Worm (Caenorhabditis elegans) whole organism, late embryonic: ENCODE results near the gene enu-3.5.
A peak's percentile ranks its signal among the peaks of the same experiment; 100 is the strongest.

Experiments used
- C08G9.2 ChIP-seq: sonication (generic microtip); optimal IDR thresholded peaks from 2 replicates; lab custom pipeline; 2016; ENCODE audit warnings: mild to moderate bottlenecking, missing genetic modification characterization, moderate library complexity, missing compliant biosample characterization
- F13H6.1 ChIP-seq: sonication (generic microtip); optimal IDR thresholded peaks from 2 replicates; lab custom pipeline; 2016; ENCODE audit warnings: missing genetic modification characterization, missing compliant biosample characterization
- K09A11.1 ChIP-seq: sonication (generic microtip); optimal IDR thresholded peaks from 2 replicates; lab custom pipeline; 2017; ENCODE audit warnings: antibody characterized with exemption, mild to moderate bottlenecking, missing genetic modification characterization, missing compliant biosample characterization; ENCODE audit not compliant: insufficient read depth
- T23F11.4 ChIP-seq: fragments of 200-800 bp; sonication (Bioruptor generic); optimal IDR thresholded peaks from 2 replicates; lab custom pipeline; 2018; ENCODE audit warnings: mild to moderate bottlenecking, missing genetic modification characterization, missing compliant biosample characterization
- ama-1 ChIP-seq: fragments of 150-350 bp; optimal IDR thresholded peaks from 2 replicates; lab custom pipeline; 2014
- ceh-48 ChIP-seq: sonication (generic microtip); optimal IDR thresholded peaks from 2 replicates; lab custom pipeline; 2016; ENCODE audit warnings: missing genetic modification characterization, inconsistent platforms, missing compliant biosample characterization
- ceh-6 ChIP-seq: fragments of 200-800 bp; sonication (Bioruptor generic); optimal IDR thresholded peaks from 2 replicates; lab custom pipeline; 2018; ENCODE audit warnings: mild to moderate bottlenecking, missing genetic modification characterization, missing compliant biosample characterization
- ceh-9 ChIP-seq: sonication (generic microtip); optimal IDR thresholded peaks from 2 replicates; lab custom pipeline; 2016; ENCODE audit warnings: mild to moderate bottlenecking, missing genetic modification characterization, inconsistent platforms, missing compliant biosample characterization
- che-1 ChIP-seq: sonication (generic microtip); optimal IDR thresholded peaks from 2 replicates; lab custom pipeline; 2016; ENCODE audit warnings: mild to moderate bottlenecking, missing genetic modification characterization, missing compliant biosample characterization
- dmd-4 ChIP-seq: sonication (generic microtip); optimal IDR thresholded peaks from 2 replicates; lab custom pipeline; 2016; ENCODE audit warnings: borderline replicate concordance, missing genetic modification characterization, missing compliant biosample characterization
- dve-1 ChIP-seq: sonication (generic microtip); optimal IDR thresholded peaks from 2 replicates; lab custom pipeline; 2017; ENCODE audit warnings: antibody characterized with exemption, mild to moderate bottlenecking, missing genetic modification characterization, missing compliant biosample characterization
- elt-2 ChIP-seq: sonication (generic microtip); optimal IDR thresholded peaks from 2 replicates; lab custom pipeline; 2016; ENCODE audit warnings: missing genetic modification reagents, missing genetic modification characterization, missing compliant biosample characterization
- fax-1 ChIP-seq: sonication (generic microtip); optimal IDR thresholded peaks from 2 replicates; lab custom pipeline; 2016; ENCODE audit warnings: missing genotype, missing genetic modification characterization, missing compliant biosample characterization
- hlh-13 ChIP-seq: fragments of 200-800 bp; sonication (Bioruptor generic); optimal IDR thresholded peaks from 2 replicates; lab custom pipeline; 2018; ENCODE audit warnings: mild to moderate bottlenecking, missing genetic modification characterization, missing compliant biosample characterization
- hlh-15 ChIP-seq: sonication (generic microtip); optimal IDR thresholded peaks from 2 replicates; lab custom pipeline; 2016; ENCODE audit warnings: missing genetic modification characterization, missing compliant biosample characterization
- hlh-30 ChIP-seq: sonication (generic microtip); optimal IDR thresholded peaks from 2 replicates; lab custom pipeline; 2017; ENCODE audit warnings: antibody characterized with exemption, missing genetic modification characterization, missing compliant biosample characterization; ENCODE audit not compliant: insufficient read depth
- hlh-6 ChIP-seq: sonication (generic microtip); optimal IDR thresholded peaks from 2 replicates; lab custom pipeline; 2016; ENCODE audit warnings: missing genotype, missing genetic modification characterization, missing compliant biosample characterization
- lin-11 ChIP-seq: fragments of 200-800 bp; sonication (Bioruptor generic); optimal IDR thresholded peaks from 2 replicates; lab custom pipeline; 2018; ENCODE audit warnings: mild to moderate bottlenecking, missing genetic modification characterization, missing compliant biosample characterization
- madf-2 ChIP-seq: sonication (generic microtip); optimal IDR thresholded peaks from 2 replicates; lab custom pipeline; 2017; ENCODE audit warnings: missing genetic modification characterization, missing compliant biosample characterization
- nfya-1 ChIP-seq: sonication (generic microtip); optimal IDR thresholded peaks from 2 replicates; lab custom pipeline; 2017; ENCODE audit warnings: missing genetic modification characterization, mild to moderate bottlenecking, missing compliant biosample characterization, antibody characterized with exemption, moderate library complexity
- nhr-11 ChIP-seq: fragments of 150-350 bp; optimal IDR thresholded peaks from 2 replicates; lab custom pipeline; 2014; ENCODE audit warnings: missing biosample characterization, missing genetic modification characterization
- odd-2 ChIP-seq: sonication (generic microtip); optimal IDR thresholded peaks from 2 replicates; lab custom pipeline; 2017; ENCODE audit warnings: antibody characterized with exemption, mild to moderate bottlenecking, missing genetic modification characterization, missing compliant biosample characterization
- pha-2 ChIP-seq: sonication (generic microtip); optimal IDR thresholded peaks from 2 replicates; lab custom pipeline; 2017; ENCODE audit warnings: mild to moderate bottlenecking, missing genetic modification characterization, missing compliant biosample characterization
- pha-4 ChIP-seq: fragments of 150-350 bp; optimal IDR thresholded peaks from 2 replicates; lab custom pipeline; 2018; ENCODE audit warnings: missing biosample characterization, missing genetic modification reagents, missing genetic modification characterization
- pqm-1 ChIP-seq: sonication (generic microtip); optimal IDR thresholded peaks from 2 replicates; lab custom pipeline; 2016; ENCODE audit warnings: missing genetic modification characterization, missing compliant biosample characterization
- sox-4 ChIP-seq: sonication (generic microtip); optimal IDR thresholded peaks from 2 replicates; lab custom pipeline; 2017; ENCODE audit warnings: mild to moderate bottlenecking, missing genetic modification characterization, inconsistent platforms, missing compliant biosample characterization
- syd-9 ChIP-seq: sonication (generic microtip); optimal IDR thresholded peaks from 2 replicates; lab custom pipeline; 2016; ENCODE audit warnings: mild to moderate bottlenecking, missing genetic modification characterization, moderate library complexity, missing compliant biosample characterization
- tbx-7 ChIP-seq: sonication (generic microtip); optimal IDR thresholded peaks from 2 replicates; lab custom pipeline; 2016; ENCODE audit warnings: missing genotype, missing genetic modification characterization, missing compliant biosample characterization
- unc-42 ChIP-seq: sonication (generic microtip); optimal IDR thresholded peaks from 2 replicates; lab custom pipeline; 2016; ENCODE audit warnings: missing genotype, missing genetic modification characterization, missing compliant biosample characterization
- ztf-16 ChIP-seq: sonication (generic microtip); optimal IDR thresholded peaks from 2 replicates; lab custom pipeline; 2017; ENCODE audit warnings: missing genetic modification characterization, missing compliant biosample characterization

Gene enu-3.5

ce11 chrIII:12836742-12837285, 41.2 kb upstream of the enu-3.5 start:
- TF ChIP-seq ceh-9 (tag; lab: Kevin White, UChicago) (no peak), dve-1 (tag; lab: Kevin White, UChicago) (peak; percentile 82), pha-2 (tag; lab: Kevin White, UChicago) (no peak)

DNA sequence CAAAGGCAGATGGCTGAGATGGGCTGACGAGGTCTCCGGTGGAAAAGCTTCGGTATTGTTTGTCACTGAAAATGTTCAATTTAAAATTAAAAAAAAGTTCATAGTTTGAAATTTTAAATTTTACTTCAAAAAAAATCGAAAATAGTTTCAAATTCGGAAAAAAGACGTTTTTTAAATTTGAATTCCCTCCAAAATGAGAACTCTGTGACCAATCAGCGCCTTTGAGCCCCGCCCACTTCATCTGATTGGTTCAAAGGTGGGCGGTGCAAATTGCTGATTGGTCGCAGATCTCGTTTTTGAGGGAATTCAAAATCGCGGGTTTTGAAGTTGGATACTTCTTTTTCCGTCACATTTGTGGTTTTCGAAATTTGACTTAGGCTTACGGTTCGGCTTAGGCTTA, 39.7 kb upstream of the enu-3.5 start:
- TF ChIP-seq elt-2 (tag; lab: Kevin White, UChicago), result no peak
- no peak for TF ChIP-seq hlh-6 (tag; lab: Kevin White, UChicago)
- TF ChIP-seq syd-9 (tag; lab: Kevin White, UChicago), result no peak
- TF ChIP-seq nfya-1 (tag; lab: Kevin White, UChicago), result peak; percentile 93
- TF ChIP-seq, all 69 proteins: peak for 1

ce11 chrIII:12838913-12839366, 39.1 kb upstream of the enu-3.5 start, which contains the start of gene Y37D8A.4:
TSS of gene Y37D8A.4 (minus strand) at chrIII:12838963.
- TF ChIP-seq elt-2 (tag; lab: Kevin White, UChicago) (peak; percentile 2), ama-1 (lab: Kevin White, UChicago) (no peak), T23F11.4 (peak; percentile 0), tbx-7 (tag; lab: Kevin White, UChicago) (no peak)

- TF ChIP-seq dmd-4 (tag; lab: Kevin White, UChicago) (no peak), pqm-1 (no peak), hlh-30 (tag; lab: Kevin White, UChicago) (no peak), hlh-15 (no peak), odd-2 (tag; lab: Kevin White, UChicago) (no peak), nfya-1 (tag; lab: Kevin White, UChicago) (no peak), fax-1 (tag; lab: Kevin White, UChicago) (no peak), ztf-16 (tag; lab: Kevin White, UChicago) (no peak), nhr-11 (tag; lab: Kevin White, UChicago) (no peak), ceh-48 (tag; lab: Kevin White, UChicago) (no peak), pha-4 (no peak), ceh-6 (GFP tag; lab: Kevin White, UChicago) (no peak), che-1 (tag; lab: Kevin White, UChicago) (no peak), sox-4 (tag; lab: Kevin White, UChicago) (no peak), hlh-13 (GFP tag; lab: Kevin White, UChicago) (no peak), syd-9 (tag; lab: Kevin White, UChicago) (no peak), F13H6.1 (tag; lab: Kevin White, UChicago) (no peak), madf-2 (tag; lab: Kevin White, UChicago) (no peak), lin-11 (tag; lab: Kevin White, UChicago) (no peak), C08G9.2 (tag; lab: Kevin White, UChicago) (no peak)
- TF ChIP-seq, all 69 proteins: peak for 0
Observed at ce11 chrIII:12840204-12840603, 37.8 kb upstream of the enu-3.5 start.

DNA sequence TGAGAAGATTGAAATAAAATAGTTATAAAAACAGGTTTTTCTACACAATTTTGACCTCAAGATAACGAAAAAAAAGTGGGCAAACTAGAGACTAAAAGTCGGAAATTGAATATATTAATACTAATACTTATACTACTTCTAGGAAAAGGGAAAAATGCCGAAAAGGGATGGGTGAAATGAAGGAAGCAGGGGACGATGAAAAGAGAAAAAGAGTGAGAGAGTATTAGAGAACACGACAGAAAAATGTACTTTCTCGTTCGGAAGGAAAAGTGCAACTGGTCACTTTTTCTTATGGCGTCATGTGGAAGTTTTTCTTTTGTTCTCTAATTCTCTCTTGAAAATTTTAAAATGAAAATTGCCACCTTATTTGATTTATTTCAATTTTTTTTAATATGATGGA, 36.7 kb upstream of the enu-3.5 start:
- TF ChIP-seq elt-2 (tag; lab: Kevin White, UChicago) (no peak), unc-42 (tag; lab: Kevin White, UChicago) (peak; percentile 22), dve-1 (tag; lab: Kevin White, UChicago) (no peak), che-1 (tag; lab: Kevin White, UChicago) (no peak), ztf-16 (tag; lab: Kevin White, UChicago) (no peak), K09A11.1 (tag; lab: Kevin White, UChicago) (no peak), sox-4 (tag; lab: Kevin White, UChicago) (no peak), hlh-13 (GFP tag; lab: Kevin White, UChicago) (no peak), tbx-7 (tag; lab: Kevin White, UChicago) (no peak)
